Worm (Caenorhabditis elegans): ENCODE results near the gene T13C5.9.

- TF ChIP-seq ceh-27 (GFP tag; optimal IDR thresholded peaks at IDR 0.05) (no peak), zim-3 (tag; optimal IDR thresholded peaks at IDR 0.05) (no peak), ztf-28 (GFP tag; IDR thresholded peaks at IDR 0.05) (no peak), repo-1 (tag; optimal IDR thresholded peaks at IDR 0.05) (no peak), tbp1 (GFP tag; optimal IDR thresholded peaks at IDR 0.05) (no peak), ama-1 (optimal IDR thresholded peaks at IDR 0.05) (no peak), ama-1 (GFP tag; optimal IDR thresholded peaks at IDR 0.05) (no peak), pha-4 (tag; optimal IDR thresholded peaks at IDR 0.05) (no peak), let-607 (tag; optimal IDR thresholded peaks at IDR 0.05) (no peak), attf-6 (GFP tag; IDR thresholded peaks at IDR 0.05) (no peak), dpl-1 (GFP tag; optimal IDR thresholded peaks at IDR 0.05) (no peak), F23B12.7 (tag; optimal IDR thresholded peaks at IDR 0.05; ENCODE audit: insufficient read depth) (no peak), T26A5.8 (tag; optimal IDR thresholded peaks at IDR 0.05) (no peak), ekl-4 (GFP tag; IDR thresholded peaks at IDR 0.05) (no peak)
Observed at ce11 chrX:6189955-6190354, at the start of gene T13C5.9.
